Worm (Caenorhabditis elegans) whole organism, dauer: ENCODE results near the gene hlh-4.

Experiments
- unc-62 ChIP-seq: sonication (generic microtip); optimal IDR thresholded peaks from 2 replicates; lab custom pipeline; 2017; ENCODE audit warnings: missing biosample characterization, missing genetic modification reagents, missing genetic modification characterization

hlh-4 gene

DNA sequence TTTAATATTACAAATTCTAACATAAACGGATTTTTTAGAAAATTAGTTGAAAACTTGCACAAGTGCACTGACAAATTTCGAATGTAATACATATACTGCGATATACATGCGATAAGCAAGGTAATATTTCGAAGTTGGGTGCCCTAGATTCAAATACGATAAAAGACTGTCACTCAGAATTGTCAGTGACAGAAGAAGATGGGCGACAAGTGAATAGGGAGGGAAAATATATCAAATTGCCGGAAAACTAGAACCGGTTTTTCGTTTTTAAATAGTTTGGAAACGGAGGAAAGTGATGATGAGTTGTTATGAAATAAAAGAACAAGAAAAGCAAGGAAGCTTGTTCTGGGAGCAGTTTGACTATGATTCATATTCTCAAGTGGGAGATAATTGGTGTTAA is 4.8 kb downstream of the hlh-4 start:
- no peak for TF ChIP-seq unc-62

DNA sequence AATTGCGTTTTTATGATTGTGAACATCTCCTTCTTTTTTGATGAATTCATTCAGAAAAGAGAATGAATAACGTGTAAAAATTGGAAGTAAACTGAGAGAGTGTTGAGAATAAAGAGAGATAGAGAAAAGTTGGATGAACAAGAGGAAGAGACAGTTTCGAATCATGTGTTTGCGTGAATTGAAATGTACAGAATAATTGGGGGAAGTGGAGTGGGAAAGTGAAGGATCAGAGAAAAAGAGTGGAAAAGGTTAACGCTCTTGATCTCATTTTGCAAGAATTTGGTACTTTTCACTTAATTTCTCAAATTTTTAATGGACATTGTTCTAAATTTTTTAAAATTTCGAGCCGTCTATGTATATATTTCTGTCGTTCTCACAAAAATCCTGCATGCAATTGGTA is 5.5 kb downstream of the hlh-4 start:
- TF ChIP-seq unc-62, result no peak

DNA sequence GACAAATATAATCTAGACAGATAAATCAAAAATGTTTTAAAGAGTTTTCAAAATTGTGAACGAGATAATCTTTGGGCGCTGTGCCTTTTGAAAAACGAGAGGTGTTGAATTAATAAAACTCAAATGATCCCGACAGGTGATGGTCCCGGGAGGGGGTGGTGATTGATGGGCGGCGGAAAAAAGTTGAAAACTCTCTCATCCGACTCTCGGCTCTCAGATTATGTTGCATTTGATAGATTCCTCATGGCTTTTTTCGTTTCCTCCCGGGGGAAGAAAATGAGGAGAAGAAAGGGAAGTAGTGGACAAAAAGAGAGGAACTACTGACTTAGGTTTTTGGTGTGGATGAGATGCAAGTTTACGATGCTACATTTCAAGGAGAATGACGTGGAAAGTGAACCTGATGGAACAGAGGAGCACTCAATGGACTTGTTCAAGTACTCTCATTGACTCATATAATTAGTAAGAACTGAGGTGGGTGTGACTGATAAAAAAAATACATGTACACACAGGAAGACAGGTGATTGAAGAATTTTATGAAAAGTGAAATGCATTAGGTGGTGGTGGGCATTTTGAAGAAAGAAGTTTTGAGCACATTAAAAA is 7.4 kb downstream of the hlh-4 start:
- TF ChIP-seq unc-62, result no peak

DNA sequence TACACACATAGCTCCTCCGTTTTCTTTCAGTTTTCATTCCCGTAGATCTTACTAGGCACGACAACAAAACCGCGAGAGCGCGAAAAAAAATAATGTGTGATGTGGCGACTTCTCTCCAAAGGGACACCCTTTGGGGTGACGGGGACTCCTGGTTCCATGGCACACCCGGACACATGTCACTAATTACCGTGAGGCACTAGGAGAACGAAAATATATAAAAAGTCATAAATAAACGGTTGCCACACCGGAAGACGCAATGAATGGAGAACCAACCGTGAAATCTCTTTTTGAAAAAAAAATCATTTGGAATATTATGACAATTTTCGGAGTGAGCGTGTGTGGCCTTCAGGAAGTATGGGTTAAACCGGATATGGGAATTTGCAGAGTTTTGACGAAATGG is 8.4 kb downstream of the hlh-4 start:
- TF ChIP-seq unc-62, result no peak

DNA sequence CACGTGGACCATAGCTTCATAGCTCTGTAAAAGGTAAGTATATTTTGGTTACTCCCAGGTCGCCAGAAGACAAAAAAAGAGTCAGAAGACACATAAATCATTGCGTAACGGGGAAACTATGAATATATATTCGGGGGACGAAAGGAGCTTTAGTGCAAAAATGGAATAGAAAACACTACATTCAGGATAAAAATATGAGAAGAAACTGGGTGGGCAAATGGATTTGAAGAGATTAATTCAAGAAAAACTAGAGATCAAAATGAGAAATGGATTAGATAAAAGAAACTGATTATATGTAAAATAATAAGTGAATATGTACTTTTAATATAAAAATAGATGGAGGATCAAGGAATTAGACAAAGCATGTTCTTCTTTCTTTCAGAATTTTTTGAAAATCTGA is 11.4 kb downstream of the hlh-4 start, which contains the start of gene C07A9.12:
Gene C07A9.12, minus strand, starts transcription at position 101 of the 400 bp plus-strand sequence.
- TF ChIP-seq unc-62, result no peak

DNA sequence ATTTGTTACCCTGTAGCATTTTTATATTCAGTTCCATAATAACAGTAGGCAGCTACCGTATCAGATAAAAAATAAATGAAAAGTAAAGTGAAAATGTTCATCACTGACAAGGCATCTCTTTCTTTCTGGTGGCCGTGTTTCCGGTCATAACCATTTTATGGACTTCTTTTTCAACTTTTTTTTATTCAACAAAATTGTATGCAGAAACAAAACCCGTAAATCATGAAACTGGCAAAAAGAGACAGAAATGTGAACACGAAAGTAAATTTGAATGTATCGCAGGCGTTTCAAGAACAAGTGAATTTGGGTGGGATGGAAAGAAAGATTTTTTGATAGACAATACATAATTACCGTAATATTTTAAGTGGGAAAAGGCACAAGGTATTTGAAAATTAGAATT is 13.7 kb downstream of the hlh-4 start, which contains the start of gene clec-162:
Gene clec-162, minus strand, starts transcription at position 101 of the 400 bp plus-strand sequence.
- no peak for TF ChIP-seq unc-62

DNA sequence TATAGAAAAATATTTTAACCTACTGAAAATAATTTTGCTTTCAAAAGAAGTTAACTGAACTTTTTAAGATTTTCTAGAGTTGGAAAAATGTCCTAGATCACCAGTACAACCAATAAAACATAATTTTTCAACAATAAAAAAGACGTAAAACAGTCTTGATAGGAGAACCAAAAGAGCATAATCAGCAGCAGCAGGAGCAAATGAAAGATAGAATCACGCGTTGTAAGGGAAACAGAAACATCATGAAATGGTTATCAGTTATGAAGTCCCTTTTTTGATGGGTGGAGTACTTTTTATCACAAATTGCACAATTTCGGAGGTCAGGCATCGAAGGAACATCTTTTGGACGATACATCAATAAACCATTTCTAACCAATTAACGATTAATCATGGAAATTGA is 16.9 kb downstream of the hlh-4 start:
- no peak for TF ChIP-seq unc-62

DNA sequence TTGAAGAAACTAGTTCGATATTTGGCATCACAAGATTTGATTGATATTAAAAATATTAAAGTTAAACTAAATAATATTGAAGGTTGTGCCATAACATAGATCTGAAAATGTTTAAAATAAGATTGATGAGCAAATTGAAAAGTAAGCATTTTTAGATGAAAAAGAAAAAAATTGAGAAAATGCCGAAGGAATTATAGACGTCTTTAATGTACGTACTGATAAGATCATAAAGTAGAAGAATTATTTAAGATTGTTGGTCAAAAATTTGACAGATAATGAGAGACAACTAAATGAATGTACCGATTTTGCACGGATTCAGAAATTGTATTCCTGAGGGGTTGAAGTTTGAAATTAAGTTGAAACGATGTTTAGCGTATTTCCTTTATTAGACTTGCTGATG is 18.7 kb downstream of the hlh-4 start, which contains the start of gene ncx-7:
Gene ncx-7, minus strand, starts transcription at position 101 of the 400 bp plus-strand sequence.
- no peak for TF ChIP-seq unc-62

DNA sequence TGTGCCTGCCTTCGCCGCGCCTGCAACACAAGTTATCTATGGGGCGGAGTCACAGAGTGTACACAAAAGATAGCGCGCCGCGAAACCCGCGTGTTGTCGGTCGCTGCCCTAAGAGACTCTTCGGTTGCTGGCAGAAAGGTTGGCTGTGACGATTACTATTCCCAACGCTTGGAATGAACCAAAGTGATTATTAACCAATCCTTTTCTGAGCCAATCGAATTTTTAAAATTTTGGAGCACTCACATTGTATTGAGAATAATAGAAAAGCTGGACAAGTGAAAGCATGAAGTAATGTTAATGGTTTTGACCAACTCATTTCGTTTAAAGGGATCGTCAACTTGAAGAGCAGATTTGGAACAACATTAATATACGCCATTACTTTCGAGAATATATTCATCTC is 21.6 kb downstream of the hlh-4 start:
- no peak for TF ChIP-seq unc-62

DNA sequence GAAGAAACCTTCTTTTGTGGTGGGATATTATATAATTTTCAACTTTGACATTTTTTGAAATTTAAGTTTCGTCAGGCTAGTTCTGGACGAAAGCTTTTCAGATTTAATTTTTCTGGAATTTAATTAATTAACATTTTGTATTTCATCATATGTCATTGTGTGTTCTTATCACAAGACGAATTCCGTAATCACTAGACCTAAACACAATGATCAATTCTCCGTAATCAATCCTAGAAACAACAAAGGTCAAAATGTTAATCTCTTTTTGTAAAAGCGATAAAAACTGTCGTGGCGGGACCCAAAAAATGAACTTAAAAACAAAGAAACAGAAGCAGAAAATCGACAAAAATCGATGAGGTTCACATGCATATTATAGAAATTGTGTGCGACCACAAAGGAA is 24.1 kb downstream of the hlh-4 start:
- no peak for TF ChIP-seq unc-62

DNA sequence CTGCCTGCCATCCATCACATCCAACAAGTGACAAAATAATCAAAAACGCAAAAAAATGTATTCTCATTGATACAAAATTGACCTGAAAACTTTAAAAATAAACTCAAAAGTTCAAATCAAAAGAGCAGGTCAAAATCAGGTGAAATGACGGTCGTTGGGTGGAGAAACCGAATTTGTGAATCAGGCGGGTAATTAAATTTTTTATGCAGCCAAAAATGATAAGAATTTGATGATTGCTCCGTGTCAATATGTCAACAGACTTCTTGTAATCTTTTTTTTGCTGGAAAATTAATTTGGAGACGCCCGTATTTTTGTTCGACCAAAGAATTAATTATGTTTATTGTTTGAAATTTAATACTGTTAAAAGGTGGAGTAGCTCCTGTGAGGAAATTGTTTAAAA is 25.0 kb downstream of the hlh-4 start, which contains the start of gene ncx-6:
Gene ncx-6, minus strand, starts transcription at position 88 of the 400 bp plus-strand sequence.
- no peak for TF ChIP-seq unc-62

DNA sequence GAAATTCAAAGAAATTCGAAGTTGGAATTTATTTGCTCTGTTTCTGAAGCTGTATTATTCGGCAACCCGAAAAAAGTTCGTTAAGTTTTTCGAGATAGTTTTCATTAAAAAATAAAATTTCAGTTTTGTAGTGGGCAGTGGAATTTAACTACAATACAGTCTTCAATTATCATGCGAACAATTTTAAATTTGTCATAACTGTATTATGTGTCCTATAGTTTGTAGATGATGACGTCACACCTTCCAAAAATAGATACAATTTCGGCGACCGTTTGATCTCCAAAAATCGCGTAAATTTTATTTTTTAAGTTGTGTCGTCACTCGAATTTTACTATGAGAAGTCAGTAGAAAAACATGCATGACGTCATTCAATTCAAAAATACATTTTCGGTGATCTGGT is 25.7 kb downstream of the hlh-4 start:
- TF ChIP-seq unc-62, result no peak

DNA sequence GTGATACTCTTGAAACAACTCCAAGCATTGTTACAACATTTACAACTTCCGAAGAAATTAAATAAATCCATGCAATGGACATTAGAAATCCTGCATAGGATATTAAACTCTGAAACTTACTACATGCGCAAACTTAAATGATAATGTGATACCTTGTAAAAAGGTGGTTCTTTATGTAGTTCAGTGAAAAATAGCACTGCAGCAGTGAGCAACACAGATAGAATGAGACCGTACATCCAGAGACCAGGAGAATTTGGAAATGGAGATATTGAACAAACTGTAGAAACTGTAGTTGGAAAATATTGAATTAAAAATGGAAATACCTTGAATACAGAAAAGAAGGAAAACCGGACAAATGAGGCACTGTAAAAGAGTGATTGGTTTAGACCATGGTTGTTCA is 27.7 kb downstream of the hlh-4 start:
- no peak for TF ChIP-seq unc-62

DNA sequence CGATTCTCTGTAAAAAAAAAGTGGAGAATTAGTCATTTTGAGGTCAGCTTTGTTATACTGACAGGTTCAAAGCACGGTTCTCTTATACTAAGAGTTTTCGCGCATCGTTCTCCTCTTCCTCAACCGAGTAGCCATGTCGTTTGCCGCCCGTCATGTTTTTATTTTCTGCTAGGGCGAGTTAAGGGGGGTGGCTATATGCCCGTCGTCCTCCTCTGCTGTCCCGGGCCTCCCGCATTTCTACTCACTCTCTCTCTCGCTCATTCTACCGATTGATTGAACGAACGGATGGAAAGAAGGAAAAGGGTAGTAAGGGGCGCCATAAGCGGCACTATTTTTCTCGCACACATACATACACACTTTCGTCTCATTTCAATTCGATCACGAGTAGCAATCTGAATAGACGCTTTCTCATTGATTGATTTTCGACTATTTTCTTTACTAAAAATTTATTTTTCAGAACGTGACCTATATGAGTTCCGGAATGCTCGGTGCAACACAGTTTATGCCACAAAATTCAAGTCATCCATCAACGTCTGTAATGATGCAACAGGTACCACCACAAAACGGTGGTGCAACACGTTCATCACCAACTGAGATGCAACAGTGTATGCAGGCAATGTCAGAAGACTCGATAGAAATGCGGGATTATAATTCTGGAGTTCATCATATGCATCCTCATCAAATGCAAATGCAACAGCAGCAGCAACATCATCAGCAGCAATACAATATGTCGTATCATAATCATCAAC is 33.5 kb downstream of the hlh-4 start:
- TF ChIP-seq unc-62, result no peak

DNA sequence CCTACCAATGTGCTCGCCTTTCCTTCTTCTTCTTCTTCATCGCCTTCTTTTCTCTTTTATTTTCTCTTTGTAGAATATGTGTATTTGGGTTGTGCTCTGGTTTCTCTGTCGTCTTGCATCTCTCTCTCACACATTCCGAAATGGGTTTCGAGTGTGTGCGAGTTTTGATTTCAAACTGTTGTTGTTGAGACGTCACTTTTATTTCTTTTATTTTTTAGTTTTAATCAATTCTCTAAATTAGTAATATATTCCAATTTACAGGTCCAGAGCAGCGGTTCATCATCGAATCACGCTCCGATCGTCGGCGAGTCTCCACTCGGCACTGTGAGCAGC is 34.3 kb downstream of the hlh-4 start:
- no peak for TF ChIP-seq unc-62

DNA sequence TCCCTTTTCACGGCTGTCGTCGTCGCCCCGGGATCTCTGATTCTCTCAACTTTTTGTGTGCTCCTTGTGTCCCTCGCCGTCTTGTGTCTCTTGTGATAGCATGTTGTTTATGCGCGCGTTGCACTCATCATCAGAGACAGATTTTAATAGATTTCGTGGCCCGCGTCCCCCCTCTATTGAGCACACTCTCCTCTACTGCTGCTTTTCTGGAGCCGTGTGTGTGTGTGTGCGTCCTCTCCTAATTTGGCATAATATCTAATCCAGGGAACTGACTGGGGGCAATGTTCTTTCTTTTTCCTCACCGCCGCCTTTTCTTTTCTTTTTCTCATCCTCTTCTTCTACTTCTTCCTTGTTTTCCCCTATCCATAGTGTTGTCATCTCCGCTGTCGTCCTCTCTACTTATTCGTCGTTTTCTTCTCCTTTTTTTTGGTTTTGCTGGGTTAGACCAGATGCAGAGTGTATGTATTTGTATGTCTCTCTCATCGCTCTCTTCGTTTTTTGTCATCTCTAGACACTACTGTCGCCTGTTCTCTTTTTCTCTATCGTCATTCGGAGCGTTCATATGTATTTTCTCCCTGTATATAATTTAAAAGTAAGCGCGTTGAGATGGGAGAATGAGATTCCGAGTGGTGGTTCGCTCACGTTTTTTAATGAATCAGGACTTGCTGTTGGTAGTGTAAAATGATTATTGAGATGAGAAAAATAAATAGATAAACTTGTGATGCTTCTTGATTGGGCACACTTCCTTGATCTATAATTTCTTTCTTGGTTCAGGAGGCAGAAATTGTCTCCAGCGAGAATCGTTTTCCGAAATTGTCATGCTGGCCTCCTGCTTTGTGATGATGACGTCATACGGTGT is 34.9 kb downstream of the hlh-4 start:
- no peak for TF ChIP-seq unc-62

DNA sequence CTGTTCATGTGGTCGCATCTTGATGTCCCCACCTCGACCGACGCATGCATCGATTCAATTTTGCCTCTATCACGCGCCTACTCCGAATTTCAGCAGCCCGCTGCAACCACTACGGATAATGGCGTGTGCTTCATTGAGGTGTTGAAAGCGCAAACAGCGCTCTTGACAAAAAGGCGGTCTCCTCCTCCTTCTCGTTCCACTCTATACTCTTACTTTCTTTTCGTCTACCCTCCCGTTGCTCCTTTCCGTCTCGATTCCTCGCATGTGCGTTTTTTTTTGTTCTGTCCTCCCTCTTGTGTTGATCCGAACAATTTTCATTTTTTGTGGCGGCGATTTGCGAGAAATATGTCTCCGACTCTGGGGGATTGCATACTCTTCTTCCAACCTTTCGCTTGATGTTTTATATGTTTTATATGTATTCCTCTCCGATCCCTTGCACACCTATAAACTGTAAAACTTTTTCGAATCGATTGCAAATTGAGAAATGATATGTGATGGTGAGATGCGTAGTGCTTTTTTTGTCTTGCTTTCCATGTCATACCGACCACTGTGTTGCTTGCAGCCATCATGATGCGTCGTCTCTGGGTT is 36.1 kb downstream of the hlh-4 start:
- TF ChIP-seq unc-62, result no peak
